Worm (Caenorhabditis elegans) whole organism, L4 larva: ENCODE data around the gene copb-2.

Source experiments
- F10B5.3 ChIP-seq: sonication (generic microtip); optimal IDR thresholded peaks from 2 replicates; lab custom pipeline; 2016; ENCODE audit warnings: mild to moderate bottlenecking, missing genetic modification characterization, missing compliant biosample characterization
- F26F4.8 ChIP-seq: fragments of 200-800 bp; sonication (Bioruptor generic); conservative IDR thresholded peaks from 2 replicates; pipeline ENCODE4 v1.3.6; 2022; ENCODE audit warnings: missing genetic modification characterization, missing compliant biosample characterization
- F37D6.2 ChIP-seq: sonication (generic microtip); optimal IDR thresholded peaks from 2 replicates; lab custom pipeline; 2016; ENCODE audit warnings: mild to moderate bottlenecking, missing genetic modification characterization, missing compliant biosample characterization
- F44E2.7 ChIP-seq: fragments of 200-800 bp; sonication (Bioruptor generic); IDR thresholded peaks from 2 replicates; pipeline ENCODE4 v2.1.2; 2022; ENCODE audit warnings: missing genetic modification characterization, missing compliant biosample characterization
- F49E8.2 ChIP-seq: sonication (generic microtip); optimal IDR thresholded peaks from 2 replicates; lab custom pipeline; 2016; ENCODE audit warnings: missing compliant biosample characterization, mild to moderate bottlenecking, missing genetic modification characterization, borderline replicate concordance
- T26A8.4 ChIP-seq: fragments of 200-800 bp; sonication (Bioruptor generic); IDR thresholded peaks from 2 replicates; pipeline ENCODE4 v1.3.6; 2022; ENCODE audit warnings: missing genetic modification characterization, missing compliant biosample characterization
- Y5F2A.4 ChIP-seq: fragments of 200-800 bp; sonication (Bioruptor generic); optimal IDR thresholded peaks from 2 replicates; lab custom pipeline; 2018; ENCODE audit warnings: mild to moderate bottlenecking, missing genetic modification characterization, missing compliant biosample characterization
- ZK337.2 ChIP-seq: fragments of 200-800 bp; sonication (Bioruptor generic); IDR thresholded peaks from 2 replicates; pipeline ENCODE4 v1.3.6; 2022; ENCODE audit warnings: missing genetic modification reagents, missing genetic modification characterization, missing compliant biosample characterization
- aha-1 ChIP-seq: fragments of 150-350 bp; peaks from one replicate; lab custom pipeline; 2014; ENCODE audit warnings: missing biosample characterization, missing genetic modification characterization
- ama-1 ChIP-seq: fragments of 150-350 bp; optimal IDR thresholded peaks from 2 replicates; lab custom pipeline; 2014; ENCODE audit warnings: inconsistent platforms, mixed read lengths
- ceh-28 ChIP-seq: fragments of 150-350 bp; optimal IDR thresholded peaks from 2 replicates; lab custom pipeline; 2014; ENCODE audit warnings: missing biosample characterization, missing genetic modification reagents, missing genetic modification characterization
- ceh-44 ChIP-seq: fragments of 200-800 bp; sonication (Bioruptor generic); IDR thresholded peaks from 2 replicates; pipeline ENCODE4 v1.3.6; 2022; ENCODE audit warnings: missing genetic modification reagents, missing genetic modification characterization, missing compliant biosample characterization
- ceh-62 ChIP-seq: sonication (generic microtip); optimal IDR thresholded peaks from 2 replicates; lab custom pipeline; 2017; ENCODE audit warnings: missing biosample characterization, missing genetic modification characterization
- daf-12 ChIP-seq: fragments of 150-350 bp; optimal IDR thresholded peaks from 2 replicates; lab custom pipeline; 2014; ENCODE audit warnings: missing biosample characterization, missing genetic modification reagents, missing genetic modification characterization
- daf-16 ChIP-seq, 3 experiments: sonication (generic microtip); optimal IDR thresholded peaks; 2 replicates each; lab custom pipeline; 2016 to 2017; ENCODE audit warnings: missing genetic modification characterization in 3 of 3, missing genetic modification reagents in 3 of 3, mild to moderate bottlenecking in 2 of 3, missing compliant biosample characterization in 2 of 3, missing biosample characterization in 1 of 3, moderate library complexity in 1 of 3
- daf-19 ChIP-seq: fragments of 200-800 bp; sonication (Bioruptor generic); conservative IDR thresholded peaks from 2 replicates; pipeline ENCODE4 v1.3.6; 2022; ENCODE audit warnings: missing genetic modification characterization, missing compliant biosample characterization
- daf-8 ChIP-seq: fragments of 200-800 bp; sonication (Bioruptor generic); IDR thresholded peaks from 2 replicates; pipeline ENCODE4 v1.3.6; 2022; ENCODE audit warnings: missing genetic modification characterization, missing compliant biosample characterization
- dmd-6 ChIP-seq: fragments of 200-800 bp; sonication (Bioruptor generic); IDR thresholded peaks from 2 replicates; pipeline ENCODE4 v1.3.6; 2022; ENCODE audit warnings: missing genetic modification reagents, missing genetic modification characterization, missing compliant biosample characterization
- dpl-1 ChIP-seq: fragments of 150-350 bp; optimal IDR thresholded peaks from 2 replicates; lab custom pipeline; 2014; ENCODE audit warnings: missing biosample characterization, missing genetic modification reagents, missing genetic modification characterization
- duxl-1 ChIP-seq: sonication (generic microtip); optimal IDR thresholded peaks from 2 replicates; lab custom pipeline; 2016; ENCODE audit warnings: mild to moderate bottlenecking, missing genetic modification characterization, moderate library complexity, missing compliant biosample characterization; ENCODE audit not compliant: poor library complexity
- gei-8 ChIP-seq: fragments of 200-800 bp; sonication (Bioruptor generic); optimal IDR thresholded peaks from 2 replicates; lab custom pipeline; 2018; ENCODE audit warnings: mild to moderate bottlenecking, missing genetic modification characterization, missing compliant biosample characterization
- jun-1 ChIP-seq: fragments of 150-350 bp; optimal IDR thresholded peaks from 2 replicates; lab custom pipeline; 2014; ENCODE audit warnings: missing biosample characterization, missing genetic modification reagents, missing genetic modification characterization
- lin-1 ChIP-seq: fragments of 200-800 bp; sonication (Bioruptor generic); IDR thresholded peaks from 2 replicates; pipeline ENCODE4 v1.3.6; 2022; ENCODE audit warnings: missing genetic modification reagents, missing genetic modification characterization, missing compliant biosample characterization
- lin-15B ChIP-seq: fragments of 150-350 bp; sonication (generic microtip); optimal IDR thresholded peaks from 3 replicates; lab custom pipeline; 2014; ENCODE audit warnings: missing biosample characterization, missing genetic modification characterization
- lin-29 ChIP-seq: fragments of 200-800 bp; sonication (Bioruptor generic); IDR thresholded peaks from 2 replicates; pipeline ENCODE4 v1.3.6; 2022; ENCODE audit warnings: missing genetic modification reagents, missing genetic modification characterization, missing compliant biosample characterization
- lin-38 ChIP-seq: fragments of 200-800 bp; sonication (Bioruptor generic); IDR thresholded peaks from 2 replicates; pipeline ENCODE4 v1.3.6; 2022; ENCODE audit warnings: missing genetic modification reagents, missing genetic modification characterization, missing compliant biosample characterization
- lin-39 ChIP-seq: fragments of 150-350 bp; optimal IDR thresholded peaks from 2 replicates; lab custom pipeline; 2014; ENCODE audit warnings: missing biosample characterization, missing genetic modification reagents, missing genetic modification characterization
- lsy-2 ChIP-seq, 2 experiments: fragments of 150-350 bp in 1 of 2; sonication (generic microtip) in 1 of 2; optimal IDR thresholded peaks; 2 replicates each; lab custom pipeline; 2014 to 2017; ENCODE audit warnings: missing biosample characterization in 2 of 2, missing genetic modification characterization in 2 of 2
- mes-2 ChIP-seq: sonication (generic microtip); optimal IDR thresholded peaks from 2 replicates; lab custom pipeline; 2016; ENCODE audit warnings: missing genotype, mild to moderate bottlenecking, missing genetic modification characterization, missing compliant biosample characterization; ENCODE audit not compliant: poor library complexity, severe bottlenecking
- nhr-111 ChIP-seq: fragments of 200-800 bp; sonication (Bioruptor generic); optimal IDR thresholded peaks from 2 replicates; lab custom pipeline; 2018; ENCODE audit warnings: mild to moderate bottlenecking, missing genetic modification characterization, missing compliant biosample characterization
- nhr-237 ChIP-seq: sonication (generic microtip); optimal IDR thresholded peaks from 2 replicates; lab custom pipeline; 2017; ENCODE audit warnings: missing biosample characterization, missing genetic modification characterization
- nhr-28 ChIP-seq: fragments of 150-350 bp; optimal IDR thresholded peaks from 2 replicates; lab custom pipeline; 2014; ENCODE audit warnings: missing biosample characterization, missing genetic modification characterization
- nhr-41 ChIP-seq: fragments of 200-800 bp; sonication (Bioruptor generic); IDR thresholded peaks from 2 replicates; pipeline ENCODE4 v1.3.6; 2022; ENCODE audit warnings: missing genetic modification reagents, missing genetic modification characterization, missing compliant biosample characterization
- nhr-42 ChIP-seq: fragments of 200-800 bp; sonication (Bioruptor generic); IDR thresholded peaks from 2 replicates; pipeline ENCODE4 v1.3.6; 2022; ENCODE audit warnings: missing genetic modification characterization, missing compliant biosample characterization
- nhr-6 ChIP-seq: fragments of 150-350 bp; optimal IDR thresholded peaks from 2 replicates; lab custom pipeline; 2014; ENCODE audit warnings: missing biosample characterization, missing genetic modification characterization
- nhr-77 ChIP-seq: fragments of 150-350 bp; optimal IDR thresholded peaks from 2 replicates; lab custom pipeline; 2014; ENCODE audit warnings: missing biosample characterization, missing genetic modification characterization
- pha-4 ChIP-seq, 2 experiments: fragments of 150-350 bp in 1 of 2; fragments of 200-800 bp in 1 of 2; sonication (Bioruptor generic) in 1 of 2; IDR thresholded peaks in 1 of 2; optimal IDR thresholded peaks in 1 of 2; 2 replicates each; pipeline versions ENCODE4 v1.3.6 to Lab custom; 2014 to 2022; ENCODE audit warnings: missing genetic modification characterization in 2 of 2, missing genetic modification reagents in 2 of 2, missing biosample characterization in 1 of 2, missing compliant biosample characterization in 1 of 2
- pqm-1 ChIP-seq: sonication (generic microtip); optimal IDR thresholded peaks from 2 replicates; lab custom pipeline; 2017; ENCODE audit warnings: missing biosample characterization, missing genetic modification characterization
- sdz-12 ChIP-seq: fragments of 200-800 bp; sonication (Bioruptor generic); optimal IDR thresholded peaks from 2 replicates; lab custom pipeline; 2018; ENCODE audit warnings: mild to moderate bottlenecking, missing genetic modification characterization, missing compliant biosample characterization
- set-16 ChIP-seq: fragments of 200-800 bp; sonication (Bioruptor generic); IDR thresholded peaks from 2 replicates; pipeline ENCODE4 v1.3.6; 2022; ENCODE audit warnings: missing genetic modification reagents, missing genetic modification characterization, missing compliant biosample characterization
- snpc-1.2 ChIP-seq: fragments of 200-800 bp; sonication (Bioruptor generic); IDR thresholded peaks from 2 replicates; pipeline ENCODE4 v1.3.6; 2022; ENCODE audit warnings: missing genetic modification reagents, missing genetic modification characterization, missing compliant biosample characterization
- spr-3 ChIP-seq: fragments of 200-800 bp; sonication (Bioruptor generic); optimal IDR thresholded peaks from 2 replicates; lab custom pipeline; 2018; ENCODE audit warnings: mild to moderate bottlenecking, missing genetic modification characterization, missing compliant biosample characterization
- tra-1 ChIP-seq: fragments of 200-800 bp; sonication (Bioruptor generic); IDR thresholded peaks from 2 replicates; pipeline ENCODE4 v1.3.6; 2022; ENCODE audit warnings: missing genetic modification reagents, missing genetic modification characterization, missing compliant biosample characterization
- unc-130 ChIP-seq: sonication (generic microtip); optimal IDR thresholded peaks from 2 replicates; lab custom pipeline; 2016; ENCODE audit warnings: missing genetic modification reagents, missing genetic modification characterization, missing compliant biosample characterization
- unc-39 ChIP-seq: sonication (generic microtip); optimal IDR thresholded peaks from 2 replicates; lab custom pipeline; 2017; ENCODE audit warnings: missing biosample characterization, missing genetic modification characterization
- unc-62 ChIP-seq, 3 experiments: fragments of 150-350 bp in 1 of 3; sonication (generic microtip); optimal IDR thresholded peaks in 2 of 3; peaks in 1 of 3; 1 replicate in 1 of 3; 2 replicates in 2 of 3; lab custom pipeline; 2014 to 2017; ENCODE audit warnings: missing biosample characterization in 3 of 3, missing genetic modification characterization in 3 of 3, missing genetic modification reagents in 3 of 3, missing genotype in 1 of 3

copb-2 gene

ce11 chrIV:9508612-9509011, 49.1 kb downstream of the copb-2 start, which contains the start of gene ethe-1 (continued):
- TF ChIP-seq lin-38: no peak
- peak; percentile 26 for TF ChIP-seq nhr-6
- no peak for TF ChIP-seq nhr-77
- no peak for TF ChIP-seq unc-62 (GFP tag; optimal IDR thresholded peaks at IDR 0.05 in 1 of 2; lab: Kevin White, UChicago)
- TF ChIP-seq unc-62 (tag; optimal IDR thresholded peaks at IDR 0.05; lab: Kevin White, UChicago): no peak
- no peak for TF ChIP-seq snpc-1.2 (GFP tag; lab: Robert Waterston, UW)
- TF ChIP-seq daf-19 (GFP tag; lab: Robert Waterston, UW): no peak

- no peak for TF ChIP-seq F37D6.2 (tag; lab: Kevin White, UChicago)
- TF ChIP-seq lin-15B: no peak
- TF ChIP-seq nhr-42: 0 out of 2 replicates have a peak, but pooled peaks have one; percentile 10
- no peak for TF ChIP-seq tra-1 (GFP tag; lab: Robert Waterston, UW)
- no peak for TF ChIP-seq daf-8 (GFP tag; lab: Robert Waterston, UW)
- TF ChIP-seq ama-1 (lab: Kevin White, UChicago): peak; percentile 28
Measured at ce11 chrIV:9510439-9510838, 50.9 kb downstream of the copb-2 start, which contains the start of gene C33A12.4. TSS of gene C33A12.4 (minus strand) at chrIV:9510569.

ce11 chrIV:9511221-9511638, 51.7 kb downstream of the copb-2 start:
- no peak for TF ChIP-seq unc-39 (tag; lab: Kevin White, UChicago)
- no peak for TF ChIP-seq nhr-237 (tag; lab: Kevin White, UChicago)
- no peak for TF ChIP-seq ceh-44
- TF ChIP-seq pqm-1: no peak
- peak; percentile 90 for TF ChIP-seq mes-2 (tag; lab: Kevin White, UChicago)
- TF ChIP-seq duxl-1 (tag; lab: Kevin White, UChicago): peak; percentile 62
- no peak for TF ChIP-seq nhr-41 (GFP tag; lab: Robert Waterston, UW)
- TF ChIP-seq pha-4 (GFP tag; IDR thresholded peaks at IDR 0.05; lab: Robert Waterston, UW): peak; percentile 56; the same call in 1 of the 2 replicates
- TF ChIP-seq pha-4 (tag; optimal IDR thresholded peaks at IDR 0.05; lab: Kevin White, UChicago): no peak
- TF ChIP-seq ZK337.2: no peak
- TF ChIP-seq lin-1 (GFP tag; lab: Robert Waterston, UW): no peak
- no peak for TF ChIP-seq F44E2.7 (GFP tag; lab: Robert Waterston, UW)
- TF ChIP-seq aha-1 (tag; lab: Kevin White, UChicago): no peak
- TF ChIP-seq ceh-62 (tag; lab: Kevin White, UChicago): no peak
- no peak for TF ChIP-seq daf-8 (GFP tag; lab: Robert Waterston, UW)
- no peak for TF ChIP-seq daf-12 (tag; lab: Kevin White, UChicago)
- TF ChIP-seq Y5F2A.4 (GFP tag; lab: Kevin White, UChicago): no peak
- no peak for TF ChIP-seq nhr-111 (GFP tag; lab: Kevin White, UChicago)
- TF ChIP-seq F37D6.2 (tag; lab: Kevin White, UChicago): peak; percentile 53
- peak; percentile 59 for TF ChIP-seq spr-3 (GFP tag; lab: Kevin White, UChicago)
- TF ChIP-seq nhr-77: no peak
- peak; percentile 75 for TF ChIP-seq sdz-12 (GFP tag; lab: Kevin White, UChicago)
- no peak for TF ChIP-seq lin-29 (GFP tag; lab: Robert Waterston, UW)
- TF ChIP-seq ceh-28 (tag; lab: Kevin White, UChicago): no peak
- TF ChIP-seq T26A8.4 (GFP tag; lab: Robert Waterston, UW): peak; percentile 81
- peak; percentile 62 for TF ChIP-seq F49E8.2 (tag; lab: Kevin White, UChicago)
- peak; percentile 5 to 13 for TF ChIP-seq daf-16 (GFP tag; optimal IDR thresholded peaks at IDR 0.05; lab: Kevin White, UChicago)
- peak; percentile 25 for TF ChIP-seq daf-16 (tag; optimal IDR thresholded peaks at IDR 0.05; lab: Kevin White, UChicago)
- no peak for TF ChIP-seq lin-39 (tag; lab: Kevin White, UChicago)
- peak; percentile 33 to 73 for TF ChIP-seq lsy-2 (tag; optimal IDR thresholded peaks at IDR 0.05; lab: Kevin White, UChicago)
- TF ChIP-seq jun-1 (tag; lab: Kevin White, UChicago): peak; percentile 1
- peak; percentile 48; the same call in 1 of the 2 replicates for TF ChIP-seq set-16 (GFP tag; lab: Robert Waterston, UW)
- no peak for TF ChIP-seq nhr-28 (tag; lab: Kevin White, UChicago)
- TF ChIP-seq F26F4.8: no peak
- peak; percentile 46 for TF ChIP-seq dmd-6 (GFP tag; lab: Robert Waterston, UW)
- TF ChIP-seq unc-130 (GFP tag; lab: Kevin White, UChicago): no peak
- peak; percentile 86 for TF ChIP-seq F10B5.3 (tag; lab: Kevin White, UChicago)
- no peak for TF ChIP-seq gei-8 (GFP tag; lab: Kevin White, UChicago)
- peak; percentile 41 for TF ChIP-seq dpl-1 (GFP tag; lab: Kevin White, UChicago)
